Worm (Caenorhabditis elegans) whole organism, young adult: ENCODE results near the gene col-135.
"Not testable (repeated sequence)": the region's sequence is repeated elsewhere in the genome, so short reads cannot be mapped to it uniquely, and the experiment has no call there.

Experiments
- B0019.2 ChIP-seq: fragments of 200-800 bp; sonication (Bioruptor generic); conservative IDR thresholded peaks from 2 replicates; pipeline ENCODE4 v1.3.6; 2022; ENCODE audit warnings: missing genetic modification reagents, missing genetic modification characterization, missing compliant biosample characterization
- B0261.1 ChIP-seq: sonication (generic microtip); optimal IDR thresholded peaks from 2 replicates; lab custom pipeline; 2016; ENCODE audit warnings: mild to moderate bottlenecking, missing genetic modification characterization, moderate library complexity, missing compliant biosample characterization
- B0336.3 ChIP-seq: fragments of 200-800 bp; sonication (Bioruptor generic); IDR thresholded peaks from 2 replicates; pipeline ENCODE4 v1.3.6; 2022; ENCODE audit warnings: missing genetic modification characterization, missing compliant biosample characterization
- D2030.7 ChIP-seq: fragments of 200-800 bp; sonication (Bioruptor generic); IDR thresholded peaks from 2 replicates; pipeline ENCODE4 v1.3.6; 2022; ENCODE audit warnings: missing genetic modification reagents, missing genetic modification characterization, missing compliant biosample characterization
- F10E7.11 ChIP-seq: sonication (generic microtip); optimal IDR thresholded peaks from 2 replicates; lab custom pipeline; 2017; ENCODE audit warnings: mild to moderate bottlenecking, missing genetic modification characterization, moderate library complexity, missing compliant biosample characterization
- F22D6.2 ChIP-seq: sonication (generic microtip); optimal IDR thresholded peaks from 2 replicates; lab custom pipeline; 2016; ENCODE audit warnings: mild to moderate bottlenecking, missing genetic modification characterization, missing compliant biosample characterization
- F37B4.10 ChIP-seq: fragments of 200-800 bp; sonication (Bioruptor generic); IDR thresholded peaks from 2 replicates; pipeline ENCODE4 v1.3.6; 2022; ENCODE audit warnings: missing genetic modification characterization, missing compliant biosample characterization
- F57C9.4 ChIP-seq: sonication (generic microtip); optimal IDR thresholded peaks from 2 replicates; lab custom pipeline; 2017; ENCODE audit warnings: mild to moderate bottlenecking, missing genetic modification characterization, missing compliant biosample characterization
- K11D2.4 ChIP-seq: fragments of 200-800 bp; sonication (Bioruptor generic); IDR thresholded peaks from 2 replicates; pipeline ENCODE4 v1.3.6; 2022; ENCODE audit warnings: missing genetic modification reagents, missing genetic modification characterization, missing compliant biosample characterization
- T07F8.4 ChIP-seq: sonication (generic microtip); optimal IDR thresholded peaks from 2 replicates; lab custom pipeline; 2016; ENCODE audit warnings: mild to moderate bottlenecking, missing genetic modification characterization, moderate library complexity, missing compliant biosample characterization
- T26A5.8 ChIP-seq: sonication (generic microtip); optimal IDR thresholded peaks from 2 replicates; lab custom pipeline; 2016; ENCODE audit warnings: missing genetic modification characterization, missing compliant biosample characterization
- atf-7 ChIP-seq: sonication (generic microtip); optimal IDR thresholded peaks from 2 replicates; lab custom pipeline; 2017; ENCODE audit warnings: mild to moderate bottlenecking, missing genetic modification characterization, missing compliant biosample characterization
- attf-6 ChIP-seq: fragments of 200-800 bp; sonication (Bioruptor generic); IDR thresholded peaks from 2 replicates; pipeline ENCODE4 v1.3.6; 2022; ENCODE audit warnings: missing genetic modification reagents, missing genetic modification characterization, missing compliant biosample characterization
- bed-2 ChIP-seq: fragments of 200-800 bp; sonication (Bioruptor generic); IDR thresholded peaks from 2 replicates; pipeline ENCODE4 v1.3.6; 2022; ENCODE audit warnings: missing genetic modification reagents, missing genetic modification characterization, missing compliant biosample characterization
- ceh-27 ChIP-seq: fragments of 200-800 bp; sonication (Bioruptor generic); optimal IDR thresholded peaks from 2 replicates; lab custom pipeline; 2018; ENCODE audit warnings: mild to moderate bottlenecking, missing genetic modification characterization, moderate library complexity, missing compliant biosample characterization
- ceh-79 ChIP-seq: sonication (generic microtip); optimal IDR thresholded peaks from 2 replicates; lab custom pipeline; 2017; ENCODE audit warnings: mild to moderate bottlenecking, missing genetic modification characterization, missing compliant biosample characterization
- dpl-1 ChIP-seq: fragments of 150-350 bp; optimal IDR thresholded peaks from 2 replicates; lab custom pipeline; 2014; ENCODE audit warnings: missing biosample characterization, missing genetic modification reagents, missing genetic modification characterization
- egl-18 ChIP-seq: fragments of 200-800 bp; sonication (Bioruptor generic); IDR thresholded peaks from 2 replicates; pipeline ENCODE4 v1.3.6; 2022; ENCODE audit warnings: missing genetic modification reagents, missing genetic modification characterization, missing compliant biosample characterization
- ekl-4 ChIP-seq: fragments of 200-800 bp; sonication (Bioruptor generic); IDR thresholded peaks from 2 replicates; pipeline ENCODE4 v1.3.6; 2022; ENCODE audit warnings: missing genetic modification reagents, missing genetic modification characterization, missing compliant biosample characterization
- him-1 ChIP-seq: sonication (generic microtip); optimal IDR thresholded peaks from 2 replicates; lab custom pipeline; 2016; ENCODE audit warnings: missing genotype, missing genetic modification reagents, missing genetic modification characterization, missing compliant biosample characterization
- lin-26 ChIP-seq: fragments of 200-800 bp; sonication (Bioruptor generic); IDR thresholded peaks from 2 replicates; pipeline ENCODE4 v1.3.6; 2022; ENCODE audit warnings: missing genetic modification reagents, missing genetic modification characterization, missing compliant biosample characterization
- lin-35 ChIP-seq, 3 experiments: fragments of 150-350 bp in 2 of 3; sonication (generic microtip) in 1 of 3; optimal IDR thresholded peaks; 2 replicates each; lab custom pipeline; 2014 to 2018; ENCODE audit warnings: missing biosample characterization in 3 of 3, missing genetic modification characterization in 3 of 3, missing genetic modification reagents in 3 of 3
- lin-40 ChIP-seq: sonication (generic microtip); optimal IDR thresholded peaks from 2 replicates; lab custom pipeline; 2016; ENCODE audit warnings: missing genetic modification characterization, mild to moderate bottlenecking, missing compliant biosample characterization, missing genotype, missing genetic modification reagents
- madf-3 ChIP-seq: fragments of 200-800 bp; sonication (Bioruptor generic); IDR thresholded peaks from 2 replicates; pipeline ENCODE4 v1.3.6; 2022; ENCODE audit warnings: missing genetic modification reagents, missing genetic modification characterization, missing compliant biosample characterization
- mes-4 ChIP-seq: sonication (generic microtip); optimal IDR thresholded peaks from 2 replicates; lab custom pipeline; 2016; ENCODE audit warnings: missing genotype, missing genetic modification characterization, missing compliant biosample characterization
- nfya-1 ChIP-seq: sonication (generic microtip); optimal IDR thresholded peaks from 2 replicates; lab custom pipeline; 2017; ENCODE audit warnings: antibody characterized with exemption, missing compliant biosample characterization, missing genetic modification characterization, borderline replicate concordance; ENCODE audit not compliant: insufficient read depth
- nfya-2 ChIP-seq: fragments of 200-800 bp; sonication (Bioruptor generic); IDR thresholded peaks from 2 replicates; pipeline ENCODE4 v1.3.6; 2022; ENCODE audit warnings: missing genetic modification reagents, missing genetic modification characterization, missing compliant biosample characterization
- nhr-27 ChIP-seq: fragments of 200-800 bp; sonication (Bioruptor generic); optimal IDR thresholded peaks from 2 replicates; lab custom pipeline; 2018; ENCODE audit warnings: mild to moderate bottlenecking, missing genetic modification characterization, moderate library complexity, missing compliant biosample characterization
- nhr-80 ChIP-seq: sonication (generic microtip); optimal IDR thresholded peaks from 2 replicates; lab custom pipeline; 2016; ENCODE audit warnings: missing genetic modification characterization, missing compliant biosample characterization
- pha-4 ChIP-seq: fragments of 150-350 bp; sonication (generic microtip); optimal IDR thresholded peaks from 2 replicates; lab custom pipeline; 2014; ENCODE audit warnings: missing biosample characterization, missing genetic modification reagents, missing genetic modification characterization
- rpc-1 ChIP-seq, 2 experiments: fragments of 150-350 bp in 1 of 2; sonication (generic microtip) in 1 of 2; optimal IDR thresholded peaks; 2 replicates each; lab custom pipeline; 2014 to 2018; ENCODE audit warnings: missing biosample characterization in 1 of 2, missing genetic modification characterization in 1 of 2, missing genetic modification reagents in 1 of 2, missing genotype in 1 of 2
- snpc-1.3 ChIP-seq: sonication (generic microtip); optimal IDR thresholded peaks from 2 replicates; lab custom pipeline; 2017; ENCODE audit warnings: missing genetic modification characterization, mild to moderate bottlenecking, missing compliant biosample characterization, antibody characterized with exemption, moderate library complexity, missing genotype, missing genetic modification reagents; ENCODE audit not compliant: insufficient read depth
- tbp1 ChIP-seq: fragments of 200-800 bp; sonication (Bioruptor generic); optimal IDR thresholded peaks from 2 replicates; lab custom pipeline; 2018; ENCODE audit warnings: mild to moderate bottlenecking, missing genetic modification characterization, missing compliant biosample characterization
- tbx-9 ChIP-seq: sonication (generic microtip); optimal IDR thresholded peaks from 2 replicates; lab custom pipeline; 2016; ENCODE audit warnings: borderline replicate concordance, missing genetic modification characterization, inconsistent platforms, missing compliant biosample characterization
- zfh-2 ChIP-seq: fragments of 200-800 bp; sonication (Bioruptor generic); conservative IDR thresholded peaks from 2 replicates; pipeline ENCODE4 v1.3.6; 2022; ENCODE audit warnings: missing genetic modification reagents, missing genetic modification characterization, missing compliant biosample characterization
- ztf-26 ChIP-seq: sonication (generic microtip); optimal IDR thresholded peaks from 2 replicates; lab custom pipeline; 2017; ENCODE audit warnings: missing genetic modification characterization, missing compliant biosample characterization
- ztf-3 ChIP-seq: fragments of 200-800 bp; sonication (Bioruptor generic); optimal IDR thresholded peaks from 2 replicates; lab custom pipeline; 2018; ENCODE audit warnings: mild to moderate bottlenecking, missing genetic modification characterization, missing compliant biosample characterization

col-135 gene

ce11 chrIV:15140832-15141231 lies 9.2 kb upstream of the col-135 start, which contains the start of gene srg-51 (continued):
- no peak for TF ChIP-seq lin-40
- TF ChIP-seq, all 124 proteins: peak for 0

- TF ChIP-seq him-1 (tag; lab: Kevin White, UChicago); nhr-80 (tag; lab: Kevin White, UChicago); madf-3 (GFP tag; lab: Robert Waterston, UW): not testable (repeated sequence)
Observed at ce11 chrIV:15133899-15134298, 2.3 kb upstream of the col-135 start, which contains the start of gene M199.8. M199.8 (minus strand) TSS chrIV:15133999.

- TF ChIP-seq bed-2 (GFP tag; lab: Robert Waterston, UW) (no peak), madf-3 (GFP tag; lab: Robert Waterston, UW) (no peak), ceh-27 (no peak), B0019.2 (GFP tag; lab: Robert Waterston, UW) (no peak), B0336.3 (GFP tag; lab: Robert Waterston, UW) (no peak), attf-6 (GFP tag; lab: Robert Waterston, UW) (no peak), ztf-3 (no peak), tbp1 (no peak)
Observed at ce11 chrIV:15127731-15128130, 3.9 kb downstream of the col-135 start, which contains the start of gene M199.9. M199.9 (minus strand) TSS chrIV:15127831.

ce11 chrIV:15126021-15126420 lies 5.6 kb downstream of the col-135 start, which contains the start of gene clec-190:
clec-190 (minus strand) TSS chrIV:15126121.
- TF ChIP-seq egl-18 (GFP tag; lab: Robert Waterston, UW) (no peak), rpc-1 (optimal IDR thresholded peaks at IDR 0.05; lab: Kevin White, UChicago) (no peak), rpc-1 (tag; optimal IDR thresholded peaks at IDR 0.05; lab: Kevin White, UChicago) (no peak), lin-26 (GFP tag; lab: Robert Waterston, UW) (no peak), tbx-9 (tag; lab: Kevin White, UChicago) (no peak), F37B4.10 (GFP tag; lab: Robert Waterston, UW) (no peak), zfh-2 (no peak), madf-3 (GFP tag; lab: Robert Waterston, UW) (no peak), F10E7.11 (no peak), T07F8.4 (tag; lab: Kevin White, UChicago) (no peak), B0019.2 (GFP tag; lab: Robert Waterston, UW) (no peak), ekl-4 (GFP tag; lab: Robert Waterston, UW) (no peak), T26A5.8 (no peak), nhr-80 (tag; lab: Kevin White, UChicago) (no peak), tbp1 (no peak), lin-35 (GFP tag; optimal IDR thresholded peaks at IDR 0.05; lab: Kevin White, UChicago) (no peak), snpc-1.3 (tag; lab: Kevin White, UChicago) (no peak), D2030.7 (GFP tag; lab: Robert Waterston, UW) (no peak), nhr-27 (tag; lab: Kevin White, UChicago) (no peak)

- TF ChIP-seq nfya-1 (tag; lab: Kevin White, UChicago): no peak
- no peak for TF ChIP-seq ceh-79 (tag; lab: Kevin White, UChicago)
- no peak for TF ChIP-seq ztf-26 (tag; lab: Kevin White, UChicago)
- TF ChIP-seq ceh-27: no peak
- TF ChIP-seq pha-4 (tag; lab: Kevin White, UChicago): no peak
- TF ChIP-seq atf-7 (tag; lab: Kevin White, UChicago): no peak
- TF ChIP-seq F57C9.4 (tag; lab: Kevin White, UChicago): no peak
- no peak for TF ChIP-seq nfya-2
- no peak for TF ChIP-seq dpl-1
- TF ChIP-seq B0261.1 (tag; lab: Kevin White, UChicago): no peak
- no peak for TF ChIP-seq rpc-1 (optimal IDR thresholded peaks at IDR 0.05; lab: Kevin White, UChicago)
- no peak for TF ChIP-seq rpc-1 (tag; optimal IDR thresholded peaks at IDR 0.05; lab: Kevin White, UChicago)
- no peak for TF ChIP-seq mes-4 (tag; lab: Kevin White, UChicago)
- TF ChIP-seq attf-6 (GFP tag; lab: Robert Waterston, UW): no peak
- no peak for TF ChIP-seq K11D2.4 (GFP tag; lab: Robert Waterston, UW)
- no peak for TF ChIP-seq ztf-3
- no peak for TF ChIP-seq bed-2 (GFP tag; lab: Robert Waterston, UW)
- no peak for TF ChIP-seq F22D6.2 (tag; lab: Kevin White, UChicago)
Observed at ce11 chrIV:15122882-15123281, 8.7 kb downstream of the col-135 start, which contains the start of gene M199.7. M199.7 (plus strand) TSS chrIV:15123182.
